Fruit fly (Drosophila melanogaster) whole organism, wandering third instar larva: ENCODE results near the gene Elp6.

ENCODE experiments used
- Abd-B ChIP-seq: fragments of >200 bp; optimal IDR thresholded peaks from 2 replicates; lab custom pipeline; 2017; ENCODE audit warnings: missing biosample characterization, missing genetic modification characterization
- CG32264 ChIP-seq: fragments of 200-800 bp; sonication (Bioruptor generic); optimal IDR thresholded peaks from 2 replicates; lab custom pipeline; 2016; ENCODE audit warnings: missing biosample characterization, missing genetic modification characterization
- CG9705 ChIP-seq: fragments of 200-800 bp; sonication (Bioruptor generic); optimal IDR thresholded peaks from 2 replicates; lab custom pipeline; 2018; ENCODE audit warnings: missing biosample characterization, mild to moderate bottlenecking, missing genetic modification characterization
- CrebA ChIP-seq: fragments of 200-800 bp; sonication (Bioruptor generic); optimal IDR thresholded peaks from 2 replicates; lab custom pipeline; 2016; ENCODE audit warnings: missing biosample characterization, mild to moderate bottlenecking, missing genetic modification characterization, borderline replicate concordance
- Dfd ChIP-seq: fragments of >200 bp; optimal IDR thresholded peaks from 2 replicates; lab custom pipeline; 2017; ENCODE audit warnings: missing biosample characterization, missing genetic modification characterization
- Dif ChIP-seq: fragments of 200-275, 200-300 bp; sonication (Bioruptor generic); optimal IDR thresholded peaks from 2 replicates; lab custom pipeline; 2018; ENCODE audit warnings: missing biosample characterization, missing genetic modification characterization; ENCODE audit not compliant: partially characterized antibody
- GATAd ChIP-seq: sonication (Bioruptor generic); optimal IDR thresholded peaks from 2 replicates; lab custom pipeline; 2016; ENCODE audit warnings: missing biosample characterization, missing genetic modification characterization
- HLH106 ChIP-seq: fragments of 200-800 bp; optimal IDR thresholded peaks from 3 replicates; lab custom pipeline; 2019; ENCODE audit warnings: missing biosample characterization, mild to moderate bottlenecking, missing genetic modification characterization, moderate library complexity
- Hnf4 ChIP-seq: fragments of 200-800 bp; sonication (Bioruptor generic); optimal IDR thresholded peaks from 2 replicates; lab custom pipeline; 2016; ENCODE audit warnings: missing biosample characterization, mild to moderate bottlenecking, missing genetic modification characterization
- Hr78 ChIP-seq: fragments of >200 bp; optimal IDR thresholded peaks from 2 replicates; lab custom pipeline; 2017; ENCODE audit warnings: missing biosample characterization, missing genetic modification characterization
- Hr83 ChIP-seq: fragments of 200-300 bp; sonication (Bioruptor generic); optimal IDR thresholded peaks from 2 replicates; lab custom pipeline; 2016; ENCODE audit warnings: missing biosample characterization, mild to moderate bottlenecking, missing genetic modification characterization, moderate library complexity; ENCODE audit not compliant: poor library complexity, severe bottlenecking
- Jra ChIP-seq: sonication (Bioruptor generic); optimal IDR thresholded peaks from 2 replicates; lab custom pipeline; 2016; ENCODE audit warnings: missing biosample characterization, missing genetic modification characterization
- Mio ChIP-seq: sonication (Bioruptor generic); optimal IDR thresholded peaks from 2 replicates; lab custom pipeline; 2016; ENCODE audit warnings: missing biosample characterization, missing genetic modification characterization
- Myc ChIP-seq: fragments of >200 bp; optimal IDR thresholded peaks from 2 replicates; lab custom pipeline; 2017
- N ChIP-seq: fragments of >200 bp; optimal IDR thresholded peaks from 2 replicates; lab custom pipeline; 2018; ENCODE audit warnings: missing biosample characterization, missing external identifiers, missing genetic modification characterization
- OdsH ChIP-seq: fragments of 200-800 bp; sonication (Bioruptor generic); optimal IDR thresholded peaks from 2 replicates; lab custom pipeline; 2016; ENCODE audit warnings: missing biosample characterization, mild to moderate bottlenecking, missing genetic modification characterization
- Rel ChIP-seq, 2 experiments: fragments of 200-800 bp; sonication (Bioruptor generic) in 1 of 2; optimal IDR thresholded peaks; 2 replicates in 1 of 2; 3 replicates in 1 of 2; lab custom pipeline; 2016 to 2019; ENCODE audit warnings: mild to moderate bottlenecking in 2 of 2, missing biosample characterization in 2 of 2, missing genetic modification characterization in 2 of 2, moderate library complexity in 1 of 2
- Sp1 ChIP-seq: fragments of 200-800 bp; sonication (Bioruptor generic); optimal IDR thresholded peaks from 3 replicates; lab custom pipeline; 2019; ENCODE audit warnings: missing biosample characterization, mild to moderate bottlenecking, missing genetic modification characterization, moderate library complexity
- Vsx2 ChIP-seq: fragments of 200-300, 225-300 bp; sonication (Bioruptor generic); optimal IDR thresholded peaks from 2 replicates; lab custom pipeline; 2018; ENCODE audit warnings: missing biosample characterization, missing genetic modification characterization; ENCODE audit not compliant: partially characterized antibody
- br ChIP-seq: fragments of 200-800 bp; sonication (Bioruptor generic); optimal IDR thresholded peaks from 2 replicates; lab custom pipeline; 2016; ENCODE audit warnings: missing biosample characterization, missing genetic modification characterization
- brk ChIP-seq: fragments of 200-800 bp; sonication (Bioruptor generic); optimal IDR thresholded peaks from 2 replicates; lab custom pipeline; 2016; ENCODE audit warnings: missing biosample characterization, mild to moderate bottlenecking, missing genetic modification characterization
- dmrt93B ChIP-seq: fragments of 200-800 bp; sonication (Bioruptor generic); optimal IDR thresholded peaks from 2 replicates; lab custom pipeline; 2018; ENCODE audit warnings: missing biosample characterization, mild to moderate bottlenecking, missing genetic modification characterization
- dsf ChIP-seq: sonication (Bioruptor generic); optimal IDR thresholded peaks from 2 replicates; lab custom pipeline; 2016; ENCODE audit warnings: missing biosample characterization, missing genetic modification characterization, borderline replicate concordance
- ey ChIP-seq: fragments of 200-800 bp; sonication (Bioruptor generic); optimal IDR thresholded peaks from 2 replicates; lab custom pipeline; 2016; ENCODE audit warnings: missing biosample characterization, missing genetic modification characterization
- foxo ChIP-seq, 2 experiments: fragments of 200-800 bp; sonication (Bioruptor generic); optimal IDR thresholded peaks; 2 replicates in 1 of 2; 3 replicates in 1 of 2; lab custom pipeline; 2016 to 2017; ENCODE audit warnings: missing biosample characterization in 2 of 2, missing genetic modification characterization in 2 of 2
- fru ChIP-seq: fragments of 200-800 bp; sonication (Bioruptor generic); optimal IDR thresholded peaks from 3 replicates; lab custom pipeline; 2016; ENCODE audit warnings: missing biosample characterization, mild to moderate bottlenecking, missing genetic modification characterization
- h ChIP-seq: fragments of 200-800 bp; sonication (Bioruptor generic); optimal IDR thresholded peaks from 3 replicates; lab custom pipeline; 2016; ENCODE audit warnings: missing biosample characterization, mild to moderate bottlenecking, missing genetic modification characterization
- jim ChIP-seq: fragments of 175-275, 200-325 bp; sonication (Bioruptor generic); optimal IDR thresholded peaks from 2 replicates; lab custom pipeline; 2016; ENCODE audit warnings: missing biosample characterization, mild to moderate bottlenecking, missing genetic modification characterization
- lola ChIP-seq: fragments of >200 bp; optimal IDR thresholded peaks from 2 replicates; lab custom pipeline; 2017; ENCODE audit warnings: missing biosample characterization, missing genetic modification characterization
- pan ChIP-seq: fragments of >200 bp; optimal IDR thresholded peaks from 2 replicates; lab custom pipeline; 2017
- psq ChIP-seq: fragments of 200-800 bp; sonication (Bioruptor generic); optimal IDR thresholded peaks from 3 replicates; lab custom pipeline; 2017; ENCODE audit warnings: missing biosample characterization, mild to moderate bottlenecking, missing genetic modification characterization, moderate library complexity
- rgr ChIP-seq: fragments of 200-800 bp; sonication (Bioruptor generic); optimal IDR thresholded peaks from 3 replicates; lab custom pipeline; 2016; ENCODE audit warnings: missing biosample characterization, mild to moderate bottlenecking, missing genetic modification characterization
- sage ChIP-seq: fragments of 200-800 bp; sonication (Bioruptor generic); optimal IDR thresholded peaks from 2 replicates; lab custom pipeline; 2016; ENCODE audit warnings: missing biosample characterization, mild to moderate bottlenecking, missing genetic modification characterization
- sv ChIP-seq: fragments of 200-800 bp; sonication (Bioruptor generic); optimal IDR thresholded peaks from 3 replicates; lab custom pipeline; 2016; ENCODE audit warnings: missing biosample characterization, missing genetic modification characterization
- tai ChIP-seq: sonication (Bioruptor generic); optimal IDR thresholded peaks from 2 replicates; lab custom pipeline; 2016; ENCODE audit warnings: missing biosample characterization, missing genetic modification characterization
- usp ChIP-seq: fragments of >200 bp; optimal IDR thresholded peaks from 2 replicates; lab custom pipeline; 2017; ENCODE audit warnings: missing biosample characterization, missing genetic modification characterization
- woc ChIP-seq: sonication (Bioruptor generic); optimal IDR thresholded peaks from 2 replicates; lab custom pipeline; 2016; ENCODE audit warnings: missing biosample characterization, mild to moderate bottlenecking, missing genetic modification characterization

Elp6 gene

DNA sequence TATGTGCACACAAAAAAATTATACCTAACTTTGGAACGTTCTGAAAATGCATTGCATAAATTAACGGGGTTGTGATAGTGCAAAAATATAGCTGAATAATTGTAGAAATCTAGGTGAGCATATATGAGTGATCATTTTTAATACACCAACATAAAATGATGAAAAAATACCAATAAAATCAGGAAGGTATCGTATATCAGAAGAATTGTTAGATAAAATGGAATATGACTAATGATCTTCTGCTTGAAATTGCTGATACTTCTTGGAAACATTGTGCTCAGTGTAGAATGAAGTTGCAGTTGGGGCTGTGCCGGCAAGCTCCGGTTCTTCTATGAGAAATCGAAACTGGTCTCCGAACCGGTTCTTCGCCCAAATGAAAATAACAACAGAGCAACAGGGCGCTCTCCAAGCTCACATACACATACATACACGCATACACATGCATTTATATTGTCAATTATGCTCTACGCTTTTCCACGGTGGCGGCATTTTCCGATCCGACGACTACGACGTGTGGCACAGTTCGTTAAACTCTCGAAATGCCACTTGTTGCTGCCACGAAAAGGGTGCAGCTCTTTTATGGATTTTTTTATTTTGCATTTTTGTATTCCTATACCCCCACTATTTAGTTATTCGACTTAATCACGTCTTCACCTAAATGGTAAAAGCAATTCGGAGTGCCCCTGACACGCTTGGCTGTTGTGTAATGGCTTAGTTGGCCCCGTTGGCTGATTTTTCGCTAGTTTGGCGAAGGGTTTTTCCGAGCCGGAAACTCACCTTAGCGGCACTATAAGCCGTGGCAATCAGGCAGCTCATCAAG is 34.4 kb upstream of the Elp6 start:
- TF ChIP-seq Myc (no peak), N (GFP tag; lab: Kevin White, UChicago) (no peak), foxo (GFP tag; optimal IDR thresholded peaks at IDR 0.05; lab: Kevin White, UChicago) (peak; percentile 68 to 94), Vsx2 (peak; percentile 47), psq (GFP tag; lab: Kevin White, UChicago) (peak; percentile 90), Hr83 (GFP tag; lab: Kevin White, UChicago) (no peak), fru (GFP tag; lab: Kevin White, UChicago) (peak; percentile 95), woc (GFP tag; lab: Kevin White, UChicago) (peak; percentile 92), h (GFP tag; lab: Kevin White, UChicago) (peak; percentile 94), tai (GFP tag; lab: Kevin White, UChicago) (peak; percentile 76), Hr78 (GFP tag; lab: Kevin White, UChicago) (no peak), Sp1 (GFP tag; lab: Kevin White, UChicago) (peak; percentile 95), Rel (GFP tag; optimal IDR thresholded peaks at IDR 0.05; lab: Kevin White, UChicago) (peak; percentile 31), Rel (tag; optimal IDR thresholded peaks at IDR 0.05; lab: Kevin White, UChicago) (peak; percentile 65), CrebA (GFP tag; lab: Kevin White, UChicago) (peak; percentile 27), Dfd (GFP tag; lab: Kevin White, UChicago) (no peak), Dif (GFP tag; lab: Kevin White, UChicago) (peak; percentile 59), Hnf4 (GFP tag; lab: Kevin White, UChicago) (peak; percentile 91), pan (lab: Kevin White, UChicago) (no peak), CG32264 (GFP tag; lab: Kevin White, UChicago) (peak; percentile 76), jim (GFP tag; lab: Kevin White, UChicago) (no peak), Jra (GFP tag; lab: Kevin White, UChicago) (peak; percentile 85), dsf (GFP tag; lab: Kevin White, UChicago) (peak; percentile 73), rgr (GFP tag; lab: Kevin White, UChicago) (peak; percentile 93), sv (GFP tag; lab: Kevin White, UChicago) (peak; percentile 85), HLH106 (tag; lab: Kevin White, UChicago) (peak; percentile 93), Mio (GFP tag; lab: Kevin White, UChicago) (peak; percentile 24), dmrt93B (GFP tag; lab: Kevin White, UChicago) (peak; percentile 81), CG9705 (GFP tag; lab: Kevin White, UChicago) (peak; percentile 81), ey (GFP tag; lab: Kevin White, UChicago) (peak; percentile 94), sage (GFP tag; lab: Kevin White, UChicago) (peak; percentile 86), GATAd (GFP tag; lab: Kevin White, UChicago) (no peak), brk (GFP tag; lab: Kevin White, UChicago) (peak; percentile 80), Abd-B (no peak), OdsH (GFP tag; lab: Kevin White, UChicago) (peak; percentile 95), usp (GFP tag; lab: Kevin White, UChicago) (no peak), br (peak; percentile 95)

DNA sequence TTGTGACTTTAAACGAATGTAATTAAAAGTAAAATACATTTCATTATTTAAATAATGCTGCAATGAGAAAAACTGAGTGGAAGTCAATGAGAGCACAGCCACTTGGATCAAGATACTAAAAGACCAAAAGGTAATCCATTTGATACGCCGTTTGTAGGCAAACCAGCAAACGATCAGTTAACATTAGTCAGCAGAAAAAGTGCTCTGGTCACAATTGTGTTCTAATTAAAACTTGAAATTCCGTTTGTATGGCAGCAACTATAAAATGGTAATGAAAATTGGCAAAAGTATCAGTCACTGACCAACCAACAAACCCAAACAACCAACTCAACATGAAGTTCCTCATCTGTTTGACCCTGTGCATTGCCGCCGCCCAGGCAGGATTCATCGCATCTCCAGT is 30.8 kb upstream of the Elp6 start, which contains the start of gene CG14377:
TSS of gene CG14377 (plus strand) at position 301 of the 400 bp plus-strand sequence.
- TF ChIP-seq br (no peak), Hr78 (GFP tag; lab: Kevin White, UChicago) (no peak), pan (lab: Kevin White, UChicago) (no peak), tai (GFP tag; lab: Kevin White, UChicago) (no peak), lola (no peak), Vsx2 (no peak), brk (GFP tag; lab: Kevin White, UChicago) (no peak), ey (GFP tag; lab: Kevin White, UChicago) (no peak), Abd-B (no peak), psq (GFP tag; lab: Kevin White, UChicago) (no peak)
